Worm (Caenorhabditis elegans) whole organism, late embryonic: ENCODE measurements around the gene D2096.9.
A peak's percentile ranks its signal among the peaks of the same experiment; 100 is the strongest.

ENCODE experiments used
- C08G9.2 ChIP-seq: sonication (generic microtip); optimal IDR thresholded peaks from 2 replicates; lab custom pipeline; 2016; ENCODE audit warnings: mild to moderate bottlenecking, missing genetic modification characterization, moderate library complexity, missing compliant biosample characterization
- C38D4.7 ChIP-seq: fragments of 200-800 bp; sonication (Bioruptor generic); optimal IDR thresholded peaks from 2 replicates; lab custom pipeline; 2018; ENCODE audit warnings: mild to moderate bottlenecking, missing genetic modification characterization, moderate library complexity, missing compliant biosample characterization
- F13H6.1 ChIP-seq: sonication (generic microtip); optimal IDR thresholded peaks from 2 replicates; lab custom pipeline; 2016; ENCODE audit warnings: missing genetic modification characterization, missing compliant biosample characterization
- K02D7.2 ChIP-seq: sonication (generic microtip); optimal IDR thresholded peaks from 2 replicates; lab custom pipeline; 2017; ENCODE audit warnings: mild to moderate bottlenecking, missing genetic modification characterization, missing compliant biosample characterization
- T23F11.4 ChIP-seq: fragments of 200-800 bp; sonication (Bioruptor generic); optimal IDR thresholded peaks from 2 replicates; lab custom pipeline; 2018; ENCODE audit warnings: mild to moderate bottlenecking, missing genetic modification characterization, missing compliant biosample characterization
- Y22D7AL.16 ChIP-seq: sonication (generic microtip); optimal IDR thresholded peaks from 2 replicates; lab custom pipeline; 2016; ENCODE audit warnings: missing genetic modification characterization, missing compliant biosample characterization
- ama-1 ChIP-seq: fragments of 150-350 bp; optimal IDR thresholded peaks from 2 replicates; lab custom pipeline; 2014
- ceh-14 ChIP-seq: sonication (generic microtip); optimal IDR thresholded peaks from 2 replicates; lab custom pipeline; 2016; ENCODE audit warnings: missing genotype, missing genetic modification characterization, missing compliant biosample characterization
- ceh-19 ChIP-seq: fragments of 200-800 bp; sonication (Bioruptor generic); optimal IDR thresholded peaks from 2 replicates; lab custom pipeline; 2018; ENCODE audit warnings: mild to moderate bottlenecking, missing genetic modification characterization, missing compliant biosample characterization
- ceh-2 ChIP-seq: sonication (generic microtip); optimal IDR thresholded peaks from 2 replicates; lab custom pipeline; 2016; ENCODE audit warnings: missing genotype, missing genetic modification characterization, missing compliant biosample characterization
- ceh-22 ChIP-seq: sonication (generic microtip); optimal IDR thresholded peaks from 2 replicates; lab custom pipeline; 2017; ENCODE audit warnings: missing biosample characterization, missing genetic modification characterization
- ceh-24 ChIP-seq: sonication (generic microtip); optimal IDR thresholded peaks from 2 replicates; lab custom pipeline; 2016; ENCODE audit warnings: mild to moderate bottlenecking, missing genetic modification characterization, missing compliant biosample characterization
- ceh-30 ChIP-seq: fragments of 150-350 bp; optimal IDR thresholded peaks from 2 replicates; lab custom pipeline; 2014; ENCODE audit warnings: missing biosample characterization, missing genetic modification characterization
- ceh-34 ChIP-seq: sonication (generic microtip); optimal IDR thresholded peaks from 2 replicates; lab custom pipeline; 2016; ENCODE audit warnings: mild to moderate bottlenecking, missing genetic modification characterization, missing compliant biosample characterization
- ceh-48 ChIP-seq: sonication (generic microtip); optimal IDR thresholded peaks from 2 replicates; lab custom pipeline; 2016; ENCODE audit warnings: missing genetic modification characterization, inconsistent platforms, missing compliant biosample characterization
- ceh-6 ChIP-seq: fragments of 200-800 bp; sonication (Bioruptor generic); optimal IDR thresholded peaks from 2 replicates; lab custom pipeline; 2018; ENCODE audit warnings: mild to moderate bottlenecking, missing genetic modification characterization, missing compliant biosample characterization
- dmd-4 ChIP-seq: sonication (generic microtip); optimal IDR thresholded peaks from 2 replicates; lab custom pipeline; 2016; ENCODE audit warnings: borderline replicate concordance, missing genetic modification characterization, missing compliant biosample characterization
- eyg-1 ChIP-seq: sonication (generic microtip); optimal IDR thresholded peaks from 2 replicates; lab custom pipeline; 2016; ENCODE audit warnings: missing genotype, missing genetic modification characterization, missing compliant biosample characterization
- fax-1 ChIP-seq: sonication (generic microtip); optimal IDR thresholded peaks from 2 replicates; lab custom pipeline; 2016; ENCODE audit warnings: missing genotype, missing genetic modification characterization, missing compliant biosample characterization
- fkh-6 ChIP-seq: sonication (generic microtip); optimal IDR thresholded peaks from 2 replicates; lab custom pipeline; 2016; ENCODE audit warnings: missing genetic modification characterization, missing compliant biosample characterization
- hlh-30 ChIP-seq: sonication (generic microtip); optimal IDR thresholded peaks from 2 replicates; lab custom pipeline; 2017; ENCODE audit warnings: antibody characterized with exemption, missing genetic modification characterization, missing compliant biosample characterization; ENCODE audit not compliant: insufficient read depth
- hlh-8 ChIP-seq: sonication (generic microtip); optimal IDR thresholded peaks from 2 replicates; lab custom pipeline; 2016; ENCODE audit warnings: missing genotype, missing genetic modification characterization, missing compliant biosample characterization
- lim-6 ChIP-seq: sonication (generic microtip); optimal IDR thresholded peaks from 2 replicates; lab custom pipeline; 2016; ENCODE audit warnings: missing genetic modification characterization, missing compliant biosample characterization
- lin-11 ChIP-seq: fragments of 200-800 bp; sonication (Bioruptor generic); optimal IDR thresholded peaks from 2 replicates; lab custom pipeline; 2018; ENCODE audit warnings: mild to moderate bottlenecking, missing genetic modification characterization, missing compliant biosample characterization
- madf-2 ChIP-seq: sonication (generic microtip); optimal IDR thresholded peaks from 2 replicates; lab custom pipeline; 2017; ENCODE audit warnings: missing genetic modification characterization, missing compliant biosample characterization
- mec-3 ChIP-seq: sonication (generic microtip); optimal IDR thresholded peaks from 2 replicates; lab custom pipeline; 2016; ENCODE audit warnings: borderline replicate concordance, missing genetic modification characterization, missing compliant biosample characterization
- npax-4 ChIP-seq: sonication (generic microtip); optimal IDR thresholded peaks from 2 replicates; lab custom pipeline; 2016; ENCODE audit warnings: missing genetic modification characterization, missing compliant biosample characterization
- odd-2 ChIP-seq: sonication (generic microtip); optimal IDR thresholded peaks from 2 replicates; lab custom pipeline; 2017; ENCODE audit warnings: antibody characterized with exemption, mild to moderate bottlenecking, missing genetic modification characterization, missing compliant biosample characterization
- pag-3 ChIP-seq: sonication (generic microtip); optimal IDR thresholded peaks from 2 replicates; lab custom pipeline; 2016; ENCODE audit warnings: missing compliant biosample characterization, missing genetic modification characterization, borderline replicate concordance
- pha-2 ChIP-seq: sonication (generic microtip); optimal IDR thresholded peaks from 2 replicates; lab custom pipeline; 2017; ENCODE audit warnings: mild to moderate bottlenecking, missing genetic modification characterization, missing compliant biosample characterization
- pha-4 ChIP-seq: fragments of 150-350 bp; optimal IDR thresholded peaks from 2 replicates; lab custom pipeline; 2018; ENCODE audit warnings: missing biosample characterization, missing genetic modification reagents, missing genetic modification characterization
- pqm-1 ChIP-seq: sonication (generic microtip); optimal IDR thresholded peaks from 2 replicates; lab custom pipeline; 2016; ENCODE audit warnings: missing genetic modification characterization, missing compliant biosample characterization
- sox-2 ChIP-seq: fragments of 200-800 bp; sonication (Bioruptor generic); IDR thresholded peaks from 2 replicates; pipeline ENCODE4 v1.3.6; 2022; ENCODE audit warnings: missing genetic modification reagents, missing genetic modification characterization, missing compliant biosample characterization
- syd-9 ChIP-seq: sonication (generic microtip); optimal IDR thresholded peaks from 2 replicates; lab custom pipeline; 2016; ENCODE audit warnings: mild to moderate bottlenecking, missing genetic modification characterization, moderate library complexity, missing compliant biosample characterization
- tbx-2 ChIP-seq: sonication (generic microtip); optimal IDR thresholded peaks from 2 replicates; lab custom pipeline; 2016; ENCODE audit warnings: missing genetic modification characterization, missing compliant biosample characterization
- unc-3 ChIP-seq, 2 experiments: fragments of 200-800 bp in 1 of 2; sonication (Bioruptor generic) in 1 of 2; sonication (generic microtip) in 1 of 2; conservative IDR thresholded peaks in 1 of 2; optimal IDR thresholded peaks in 1 of 2; 2 replicates each; pipeline versions ENCODE4 v1.3.6 to Lab custom; 2016 to 2022; ENCODE audit warnings: missing compliant biosample characterization in 2 of 2, missing genetic modification characterization in 2 of 2, missing genetic modification reagents in 1 of 2
- unc-42 ChIP-seq: sonication (generic microtip); optimal IDR thresholded peaks from 2 replicates; lab custom pipeline; 2016; ENCODE audit warnings: missing genotype, missing genetic modification characterization, missing compliant biosample characterization
- unc-55 ChIP-seq: sonication (generic microtip); optimal IDR thresholded peaks from 2 replicates; lab custom pipeline; 2017; ENCODE audit warnings: missing biosample characterization, missing genetic modification reagents, missing genetic modification characterization
- zip-5 ChIP-seq: sonication (generic microtip); optimal IDR thresholded peaks from 2 replicates; lab custom pipeline; 2016; ENCODE audit warnings: missing genetic modification characterization, missing compliant biosample characterization
- ztf-16 ChIP-seq: sonication (generic microtip); optimal IDR thresholded peaks from 2 replicates; lab custom pipeline; 2017; ENCODE audit warnings: missing genetic modification characterization, missing compliant biosample characterization

Gene D2096.9

DNA sequence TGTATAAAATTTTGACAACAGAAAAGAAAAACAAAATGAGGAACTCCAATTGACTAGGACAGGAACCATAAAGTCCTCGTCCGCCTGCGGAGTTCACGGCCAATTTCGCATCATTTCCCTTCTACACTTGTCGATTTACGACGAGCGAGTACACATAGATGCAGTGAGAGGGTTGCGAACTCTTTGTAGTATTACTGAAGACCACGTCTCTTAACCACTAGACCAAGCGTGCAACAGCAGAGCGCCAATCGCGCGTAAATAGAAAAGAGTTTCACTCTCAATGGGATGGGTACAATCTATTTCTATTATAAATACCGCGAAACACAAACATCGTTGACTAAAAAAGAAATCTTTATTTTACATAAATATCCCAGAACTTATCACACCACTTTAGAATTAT lies 7.2 kb downstream of the D2096.9 start (continued):
- TF ChIP-seq hlh-30 (tag; lab: Kevin White, UChicago) (peak; percentile 56), C08G9.2 (tag; lab: Kevin White, UChicago) (peak; percentile 69), ceh-24 (no peak), Y22D7AL.16 (peak; percentile 70), ceh-30 (tag; lab: Kevin White, UChicago) (peak; percentile 53), C38D4.7 (GFP tag; lab: Kevin White, UChicago) (peak; percentile 87), pha-4 (tag; lab: Kevin White, UChicago) (no peak), ceh-6 (GFP tag; lab: Kevin White, UChicago) (peak; percentile 87), K02D7.2 (tag; lab: Kevin White, UChicago) (peak; percentile 51), unc-42 (tag; lab: Kevin White, UChicago) (peak; percentile 61), sox-2 (peak; percentile 72), pha-2 (peak; percentile 86), madf-2 (peak; percentile 86), eyg-1 (tag; lab: Kevin White, UChicago) (peak; percentile 77), ceh-2 (peak; percentile 77), pag-3 (tag; lab: Kevin White, UChicago) (peak; percentile 39), ceh-14 (tag; lab: Kevin White, UChicago) (peak; percentile 62), ama-1 (lab: Kevin White, UChicago) (no peak), hlh-8 (tag; lab: Kevin White, UChicago) (peak; percentile 66), lim-6 (tag; lab: Kevin White, UChicago) (no peak), lin-11 (tag; lab: Kevin White, UChicago) (peak; percentile 84), syd-9 (tag; lab: Kevin White, UChicago) (peak; percentile 89), ceh-48 (peak; percentile 77), zip-5 (tag; lab: Kevin White, UChicago) (peak; percentile 70), unc-55 (peak; percentile 65), T23F11.4 (GFP tag; lab: Kevin White, UChicago) (peak; percentile 63), ztf-16 (tag; lab: Kevin White, UChicago) (peak; percentile 82)
- TF ChIP-seq, all 69 proteins: peak for 60

DNA sequence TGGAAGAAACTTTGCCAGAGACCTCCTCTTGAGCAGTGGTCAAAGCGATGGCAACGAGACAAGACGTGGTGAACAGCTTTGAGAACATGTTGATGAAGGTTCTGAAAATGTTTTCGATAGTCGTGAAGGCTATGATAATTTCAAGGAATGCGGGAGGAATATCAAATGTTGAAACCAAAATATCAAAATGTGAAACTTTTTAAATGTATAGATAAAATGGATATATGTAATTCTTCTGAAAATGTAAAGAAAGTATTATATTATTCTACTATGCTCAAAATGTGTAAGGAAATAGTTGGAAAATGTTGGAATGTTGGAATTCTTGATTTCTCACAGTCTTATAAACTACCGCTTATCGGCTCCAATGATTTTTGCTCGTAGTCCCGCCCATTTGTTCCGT lies 13.5 kb downstream of the D2096.9 start, which contains the start of gene D2096.6:
D2096.6 (minus strand) TSS at position 101 of the 400 bp plus-strand sequence.
- TF ChIP-seq ceh-30 (tag; lab: Kevin White, UChicago) (no peak), dmd-4 (tag; lab: Kevin White, UChicago) (no peak), npax-4 (tag; lab: Kevin White, UChicago) (no peak), zip-5 (tag; lab: Kevin White, UChicago) (no peak), Y22D7AL.16 (no peak), madf-2 (no peak), lim-6 (tag; lab: Kevin White, UChicago) (no peak), mec-3 (no peak), ceh-22 (tag; lab: Kevin White, UChicago) (no peak), F13H6.1 (tag; lab: Kevin White, UChicago) (no peak), unc-3 (GFP tag; conservative IDR thresholded peaks at IDR 0.05; lab: Robert Waterston, UW) (no peak), unc-3 (tag; optimal IDR thresholded peaks at IDR 0.05; lab: Kevin White, UChicago) (no peak), pqm-1 (tag; lab: Kevin White, UChicago) (no peak), eyg-1 (tag; lab: Kevin White, UChicago) (no peak), unc-42 (tag; lab: Kevin White, UChicago) (no peak)

DNA sequence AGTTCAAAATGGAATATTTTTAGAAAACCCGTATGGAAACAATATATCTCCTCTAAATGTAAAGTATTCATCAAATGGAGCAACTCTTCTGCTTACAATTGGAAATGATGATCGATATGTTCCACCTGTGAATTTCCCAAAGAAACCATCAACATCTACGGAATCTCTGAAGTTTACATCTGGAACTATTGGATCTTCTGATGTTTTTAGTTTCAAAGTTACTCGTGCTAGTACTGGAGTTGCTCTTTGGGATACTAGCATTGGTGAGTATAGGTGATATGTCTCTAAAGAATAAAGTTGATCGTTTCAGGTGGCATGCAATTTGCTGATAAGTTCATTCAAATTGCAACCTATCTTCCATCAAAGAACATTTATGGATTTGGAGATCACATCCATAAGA lies 14.7 kb downstream of the D2096.9 start:
- TF ChIP-seq ceh-34 (tag; lab: Kevin White, UChicago) (no peak), fkh-6 (tag; lab: Kevin White, UChicago) (no peak), tbx-2 (tag; lab: Kevin White, UChicago) (no peak), ama-1 (lab: Kevin White, UChicago) (no peak), ceh-6 (GFP tag; lab: Kevin White, UChicago) (no peak), K02D7.2 (tag; lab: Kevin White, UChicago) (no peak), odd-2 (tag; lab: Kevin White, UChicago) (no peak), ceh-19 (GFP tag; lab: Kevin White, UChicago) (no peak), T23F11.4 (GFP tag; lab: Kevin White, UChicago) (no peak), fax-1 (no peak), F13H6.1 (tag; lab: Kevin White, UChicago) (no peak)
